In the genomic region with DNA sequence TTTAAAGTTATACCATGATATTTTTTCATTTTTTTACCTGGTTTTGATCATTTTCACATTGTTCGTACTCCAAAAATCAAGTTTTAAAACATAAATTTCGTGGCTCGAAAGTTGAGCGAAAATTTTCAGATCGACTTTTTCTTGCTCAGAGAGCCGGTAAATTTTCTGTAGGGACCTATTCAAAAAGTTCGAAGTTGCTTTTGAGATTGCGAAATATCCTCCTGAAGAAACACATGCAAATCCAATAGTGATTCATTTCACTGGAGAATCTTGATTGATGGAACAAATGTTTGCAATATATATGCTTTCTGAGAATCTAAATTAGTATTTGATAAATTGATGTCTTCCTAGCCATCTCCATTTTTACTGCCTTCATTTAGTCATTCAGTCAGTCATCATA, we compare ENCODE assay signal across 3 worm cellular contexts.
TF ChIP-seq lines count a peak whose summit lies in the region.

No protein-coding gene starts in this region.

TF ChIP-seq in whole organism, L1 larva, 84 proteins besides CTCF, POLR2A, EP300 and RAD21:
- TF ChIP-seq lin-35 (GFP tag; optimal IDR thresholded peaks at IDR 0.05; lab: Kevin White, UChicago) (no peak), dsc-1 (tag; optimal IDR thresholded peaks at IDR 0.05; lab: Kevin White, UChicago) (peak; percentile 24), unc-98 (GFP tag; IDR thresholded peaks at IDR 0.05; lab: Robert Waterston, UW) (no peak)

TF ChIP-seq in whole organism, L4 larva, 104 proteins besides CTCF, POLR2A, EP300 and RAD21:
- TF ChIP-seq zag-1 (tag; optimal IDR thresholded peaks at IDR 0.05; lab: Kevin White, UChicago) (no peak), ces-1 (GFP tag; optimal IDR thresholded peaks at IDR 0.05; lab: Kevin White, UChicago) (no peak), aha-1 (tag; lab: Kevin White, UChicago) (peak; percentile 61), ceh-62 (tag; optimal IDR thresholded peaks at IDR 0.05; lab: Kevin White, UChicago) (no peak), madf-9 (GFP tag; conservative IDR thresholded peaks at IDR 0.05; lab: Robert Waterston, UW) (no peak), fos-1 (tag; optimal IDR thresholded peaks at IDR 0.05; lab: Kevin White, UChicago) (no peak), F49E8.2 (tag; optimal IDR thresholded peaks at IDR 0.05; lab: Kevin White, UChicago; ENCODE audit: borderline replicate concordance) (no peak), spr-3 (GFP tag; optimal IDR thresholded peaks at IDR 0.05; lab: Kevin White, UChicago) (no peak), unc-62 (GFP tag; optimal IDR thresholded peaks at IDR 0.05 in 1 of 2; lab: Kevin White, UChicago) (peak in 1 of 2 experiments; percentile 76), unc-62 (tag; optimal IDR thresholded peaks at IDR 0.05; lab: Kevin White, UChicago) (no peak), lin-38 (GFP tag; IDR thresholded peaks at IDR 0.05; lab: Robert Waterston, UW) (no peak), lim-7 (GFP tag; IDR thresholded peaks at IDR 0.05; lab: Robert Waterston, UW) (no peak)

TF ChIP-seq in whole organism, young adult, 124 proteins besides CTCF, POLR2A, EP300 and RAD21:
- TF ChIP-seq ceh-79 (tag; optimal IDR thresholded peaks at IDR 0.05; lab: Kevin White, UChicago) = no peak
- TF ChIP-seq cebp-1 (GFP tag; IDR thresholded peaks at IDR 0.05; lab: Robert Waterston, UW) = no peak
- TF ChIP-seq cebp-1 (tag; optimal IDR thresholded peaks at IDR 0.05; lab: Kevin White, UChicago) = peak; percentile 80
